In the genomic region with DNA sequence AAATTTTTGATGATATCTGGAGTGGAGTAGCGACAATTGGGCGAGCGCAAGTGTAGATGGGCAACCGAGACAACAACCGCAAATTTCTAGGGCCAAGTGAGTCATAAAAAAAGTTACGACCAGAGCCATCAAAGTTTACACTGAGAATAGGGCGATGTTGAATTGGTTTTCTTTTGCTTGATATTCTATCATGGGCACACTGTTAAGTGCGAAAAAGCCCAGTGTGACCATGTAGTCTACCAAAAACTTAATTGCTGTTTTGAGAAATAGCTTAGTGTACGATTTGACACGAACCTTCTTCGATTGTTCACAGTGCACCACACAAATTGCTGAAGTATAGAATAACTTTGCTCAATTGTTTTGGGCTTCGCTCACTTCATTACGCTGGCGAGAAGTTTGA, we compare ENCODE assay signal across 1 fruit fly cellular context.
TF ChIP-seq lines count a peak whose summit lies in the region.

No protein-coding gene starts in this region.

TF ChIP-seq in whole organism, embryonic, 481 proteins besides CTCF, POLR2A, EP300 and RAD21 (continued from another document and continues in another):
- TF ChIP-seq lbe (GFP tag; optimal IDR thresholded peaks at IDR 0.05; lab: Kevin White, UChicago): no peak
- peak; percentile 2 for TF ChIP-seq CG3281 (GFP tag; optimal IDR thresholded peaks at IDR 0.05; lab: Kevin White, UChicago)
- TF ChIP-seq CG2202 (tag; optimal IDR thresholded peaks at IDR 0.05; lab: Kevin White, UChicago): no peak
- TF ChIP-seq bigmax (GFP tag; optimal IDR thresholded peaks at IDR 0.05; lab: Kevin White, UChicago): no peak
- TF ChIP-seq CG1603 (tag; optimal IDR thresholded peaks at IDR 0.05; lab: Kevin White, UChicago): peak; percentile 70
- TF ChIP-seq sna (GFP tag; IDR thresholded peaks at IDR 0.05; lab: Robert Waterston, UW; ENCODE audit: partially characterized antibody): no peak
- TF ChIP-seq Myb (GFP tag; optimal IDR thresholded peaks at IDR 0.05; lab: Kevin White, UChicago): peak; percentile 26
- TF ChIP-seq CG4404 (GFP tag; IDR thresholded peaks at IDR 0.05; lab: Robert Waterston, UW): no peak
- TF ChIP-seq CG4854 (GFP tag; optimal IDR thresholded peaks at IDR 0.05; lab: Kevin White, UChicago): no peak
- TF ChIP-seq CG7372 (GFP tag; IDR thresholded peaks at IDR 0.05; lab: Robert Waterston, UW): 0 out of 2 replicates have a peak, but pooled peaks have one; percentile 20
- TF ChIP-seq ara (GFP tag; IDR thresholded peaks at IDR 0.05; lab: Robert Waterston, UW): peak; percentile 30; the same call in 1 of the 2 replicates
- TF ChIP-seq Sry-β (GFP tag; optimal IDR thresholded peaks at IDR 0.05; lab: Kevin White, UChicago): no peak
- peak; percentile 76 for TF ChIP-seq lab (GFP tag; optimal IDR thresholded peaks at IDR 0.05; lab: Kevin White, UChicago)
- TF ChIP-seq CG34224 (GFP tag; IDR thresholded peaks at IDR 0.05; lab: Robert Waterston, UW; ENCODE audit: partially characterized antibody): no peak
- TF ChIP-seq CG30431 (GFP tag; optimal IDR thresholded peaks at IDR 0.05; lab: Kevin White, UChicago): peak; percentile 15
- TF ChIP-seq schlank (tag; optimal IDR thresholded peaks at IDR 0.05; lab: Kevin White, UChicago): peak; percentile 11
- no peak for TF ChIP-seq CG12744 (GFP tag; optimal IDR thresholded peaks at IDR 0.05; lab: Kevin White, UChicago)
- TF ChIP-seq Bdp1 (GFP tag; optimal IDR thresholded peaks at IDR 0.05; lab: Kevin White, UChicago): no peak
- no peak for TF ChIP-seq CG7271 (tag; optimal IDR thresholded peaks at IDR 0.05; lab: Kevin White, UChicago)
- peak; percentile 54 for TF ChIP-seq CG10654 (GFP tag; optimal IDR thresholded peaks at IDR 0.05; lab: Kevin White, UChicago)
- TF ChIP-seq Ets97D (GFP tag; optimal IDR thresholded peaks at IDR 0.05; lab: Kevin White, UChicago): no peak
- 0 out of 2 replicates have a peak, but pooled peaks have one; percentile 17 for TF ChIP-seq chm (GFP tag; IDR thresholded peaks at IDR 0.05; lab: Robert Waterston, UW)
- peak; percentile 66 for TF ChIP-seq CG5245 (GFP tag; optimal IDR thresholded peaks at IDR 0.05; lab: Kevin White, UChicago)
- peak; percentile 59; the same call in 1 of the 3 replicates for TF ChIP-seq Optix (GFP tag; IDR thresholded peaks at IDR 0.05; lab: Robert Waterston, UW)
- no peak for TF ChIP-seq zf30C (GFP tag; optimal IDR thresholded peaks at IDR 0.05; lab: Kevin White, UChicago)
- TF ChIP-seq ems (GFP tag; optimal IDR thresholded peaks at IDR 0.05; lab: Kevin White, UChicago): peak; percentile 37
- peak; percentile 16 for TF ChIP-seq Bteb2 (GFP tag; optimal IDR thresholded peaks at IDR 0.05; lab: Kevin White, UChicago)
- TF ChIP-seq sisA (GFP tag; IDR thresholded peaks at IDR 0.05; lab: Robert Waterston, UW): peak; percentile 72
- no peak for TF ChIP-seq CG3065 (GFP tag; optimal IDR thresholded peaks at IDR 0.05; lab: Kevin White, UChicago)
- peak; percentile 65; the same call in 1 of the 3 replicates for TF ChIP-seq CG11456 (GFP tag; IDR thresholded peaks at IDR 0.05; lab: Robert Waterston, UW)
- no peak for TF ChIP-seq Lim3 (GFP tag; IDR thresholded peaks at IDR 0.05; lab: Robert Waterston, UW)
- peak; percentile 28 for TF ChIP-seq CG6654 (GFP tag; optimal IDR thresholded peaks at IDR 0.05; lab: Kevin White, UChicago)
- TF ChIP-seq CG8765 (GFP tag; IDR thresholded peaks at IDR 0.05; lab: Robert Waterston, UW): no peak
- TF ChIP-seq CG3838 (GFP tag; optimal IDR thresholded peaks at IDR 0.05; lab: Kevin White, UChicago): no peak
- TF ChIP-seq CG30020 (tag; optimal IDR thresholded peaks at IDR 0.05; lab: Kevin White, UChicago): no peak
- no peak for TF ChIP-seq Dll (GFP tag; IDR thresholded peaks at IDR 0.05; lab: Robert Waterston, UW; ENCODE audit: partially characterized antibody)
- TF ChIP-seq Awh (GFP tag; IDR thresholded peaks at IDR 0.05; lab: Robert Waterston, UW): 0 out of 2 replicates have a peak, but pooled peaks have one; percentile 49
- peak; percentile 90 for TF ChIP-seq sens (GFP tag; lab: Kevin White, UChicago)
- peak; percentile 36; the same call in 1 of the 2 replicates for TF ChIP-seq klu (GFP tag; IDR thresholded peaks at IDR 0.05; lab: Robert Waterston, UW)
- no peak for TF ChIP-seq luna (GFP tag; optimal IDR thresholded peaks at IDR 0.05; lab: Kevin White, UChicago)
- no peak for TF ChIP-seq CG10431 (GFP tag; optimal IDR thresholded peaks at IDR 0.05; lab: Kevin White, UChicago)
- no peak for TF ChIP-seq CG2199 (GFP tag; IDR thresholded peaks at IDR 0.05; lab: Robert Waterston, UW)
- TF ChIP-seq CG14965 (GFP tag; optimal IDR thresholded peaks at IDR 0.05; lab: Kevin White, UChicago; ENCODE audit: borderline replicate concordance): no peak
- no peak for TF ChIP-seq aop (GFP tag; IDR thresholded peaks at IDR 0.05; lab: Robert Waterston, UW)
- TF ChIP-seq bsh (GFP tag; optimal IDR thresholded peaks at IDR 0.05; lab: Kevin White, UChicago): peak in 1 of 2 experiments; percentile 69
- TF ChIP-seq exex (tag; optimal IDR thresholded peaks at IDR 0.05; lab: Kevin White, UChicago): no peak
- TF ChIP-seq amos (GFP tag; IDR thresholded peaks at IDR 0.05; lab: Robert Waterston, UW; ENCODE audit: partially characterized antibody): no peak
- TF ChIP-seq CG31365 (tag; optimal IDR thresholded peaks at IDR 0.05; lab: Kevin White, UChicago): no peak
- no peak for TF ChIP-seq crp (GFP tag; optimal IDR thresholded peaks at IDR 0.05; lab: Kevin White, UChicago)
- TF ChIP-seq CG8478 (optimal IDR thresholded peaks at IDR 0.05; lab: Kevin White, UChicago): no peak
- TF ChIP-seq dysf (GFP tag; IDR thresholded peaks at IDR 0.05; lab: Robert Waterston, UW): peak; percentile 48; the same call in 1 of the 3 replicates
- TF ChIP-seq CG14050 (GFP tag; IDR thresholded peaks at IDR 0.05; lab: Robert Waterston, UW): peak; percentile 39; the same call in 2 of the 3 replicates
- TF ChIP-seq Oli (tag; optimal IDR thresholded peaks at IDR 0.05; lab: Kevin White, UChicago): peak; percentile 42
- no peak for TF ChIP-seq Elba2 (GFP tag; optimal IDR thresholded peaks at IDR 0.05; lab: Kevin White, UChicago)
- TF ChIP-seq knrl (GFP tag; IDR thresholded peaks at IDR 0.05; lab: Robert Waterston, UW; ENCODE audit: partially characterized antibody): no peak
- TF ChIP-seq CG12391 (tag; optimal IDR thresholded peaks at IDR 0.05; lab: Kevin White, UChicago): peak; percentile 52
- TF ChIP-seq CG15269 (tag; optimal IDR thresholded peaks at IDR 0.05; lab: Kevin White, UChicago): peak; percentile 55
- TF ChIP-seq Eip74EF (GFP tag; optimal IDR thresholded peaks at IDR 0.05; lab: Kevin White, UChicago): no peak
- peak; percentile 58; the same call in 1 of the 2 replicates for TF ChIP-seq ham (GFP tag; IDR thresholded peaks at IDR 0.05; lab: Robert Waterston, UW)
- TF ChIP-seq CG15514 (GFP tag; optimal IDR thresholded peaks at IDR 0.05; lab: Kevin White, UChicago): peak; percentile 8
- no peak for TF ChIP-seq Oaz (GFP tag; IDR thresholded peaks at IDR 0.05; lab: Robert Waterston, UW)
- TF ChIP-seq CG17829 (tag; optimal IDR thresholded peaks at IDR 0.05; lab: Kevin White, UChicago): peak; percentile 23
- no peak for TF ChIP-seq chinmo (GFP tag; IDR thresholded peaks at IDR 0.05; lab: Robert Waterston, UW; ENCODE audit: partially characterized antibody)
- TF ChIP-seq lola (GFP tag; optimal IDR thresholded peaks at IDR 0.05; lab: Kevin White, UChicago): no peak
- no peak for TF ChIP-seq Hr78 (GFP tag; optimal IDR thresholded peaks at IDR 0.05; lab: Kevin White, UChicago)
- no peak for TF ChIP-seq CG10543 (GFP tag; optimal IDR thresholded peaks at IDR 0.05; lab: Kevin White, UChicago)
- TF ChIP-seq CG3407 (GFP tag; optimal IDR thresholded peaks at IDR 0.05; lab: Kevin White, UChicago): no peak
- TF ChIP-seq Ada2b (GFP tag; IDR thresholded peaks at IDR 0.05; lab: Robert Waterston, UW): peak; percentile 61; the same call in 1 of the 2 replicates
- TF ChIP-seq D (optimal IDR thresholded peaks at IDR 0.05; lab: Kevin White, UChicago): no peak
- peak; percentile 36 for TF ChIP-seq D (GFP tag; optimal IDR thresholded peaks at IDR 0.05; lab: Kevin White, UChicago)
- TF ChIP-seq CG18476 (GFP tag; optimal IDR thresholded peaks at IDR 0.05; lab: Kevin White, UChicago): no peak
- TF ChIP-seq emc (GFP tag; optimal IDR thresholded peaks at IDR 0.05; lab: Kevin White, UChicago): no peak
- no peak for TF ChIP-seq CG42726 (GFP tag; IDR thresholded peaks at IDR 0.05; lab: Robert Waterston, UW; ENCODE audit: partially characterized antibody)
- peak; percentile 16 for TF ChIP-seq D19A (tag; optimal IDR thresholded peaks at IDR 0.05; lab: Kevin White, UChicago)
- TF ChIP-seq HLHmδ (GFP tag; optimal IDR thresholded peaks at IDR 0.05; lab: Kevin White, UChicago): no peak
- no peak for TF ChIP-seq Doc3 (GFP tag; IDR thresholded peaks at IDR 0.05; lab: Robert Waterston, UW; ENCODE audit: partially characterized antibody)
- peak; percentile 63 for TF ChIP-seq CG12769 (tag; optimal IDR thresholded peaks at IDR 0.05; lab: Kevin White, UChicago)
- TF ChIP-seq sob (GFP tag; IDR thresholded peaks at IDR 0.05; lab: Robert Waterston, UW): peak; percentile 71
- no peak for TF ChIP-seq CG11560 (tag; IDR thresholded peaks at IDR 0.05; lab: Robert Waterston, UW)
- no peak; the same call in 2 of the 3 replicates for TF ChIP-seq B-H1 (GFP tag; IDR thresholded peaks at IDR 0.05; lab: Robert Waterston, UW)
- no peak; the same call in 1 of the 2 replicates for TF ChIP-seq CG32767 (GFP tag; IDR thresholded peaks at IDR 0.05; lab: Robert Waterston, UW)
- TF ChIP-seq CG4282 (GFP tag; optimal IDR thresholded peaks at IDR 0.05; lab: Kevin White, UChicago): no peak
- no peak for TF ChIP-seq CG15696 (tag; optimal IDR thresholded peaks at IDR 0.05; lab: Kevin White, UChicago)
- no peak for TF ChIP-seq kah (GFP tag; optimal IDR thresholded peaks at IDR 0.05; lab: Kevin White, UChicago)
- TF ChIP-seq CG9215 (GFP tag; IDR thresholded peaks at IDR 0.05; lab: Robert Waterston, UW): peak; percentile 39; the same call in 1 of the 2 replicates
- peak; percentile 40 for TF ChIP-seq CG10209 (GFP tag; optimal IDR thresholded peaks at IDR 0.05; lab: Kevin White, UChicago)
- peak; percentile 38 for TF ChIP-seq Dip3 (GFP tag; optimal IDR thresholded peaks at IDR 0.05; lab: Kevin White, UChicago)
- peak; percentile 61 for TF ChIP-seq her (GFP tag; optimal IDR thresholded peaks at IDR 0.05; lab: Kevin White, UChicago)
- TF ChIP-seq PHDP (tag; optimal IDR thresholded peaks at IDR 0.05; lab: Kevin White, UChicago): peak; percentile 47
- no peak for TF ChIP-seq sens-2 (GFP tag; IDR thresholded peaks at IDR 0.05; lab: Robert Waterston, UW)
- peak; percentile 69 for TF ChIP-seq CG18599 (GFP tag; optimal IDR thresholded peaks at IDR 0.05; lab: Kevin White, UChicago)
- TF ChIP-seq Spps (tag; optimal IDR thresholded peaks at IDR 0.05; lab: Kevin White, UChicago): no peak
- no peak for TF ChIP-seq Dp (GFP tag; optimal IDR thresholded peaks at IDR 0.05; lab: Kevin White, UChicago)
- TF ChIP-seq gcm2 (GFP tag; optimal IDR thresholded peaks at IDR 0.05; lab: Kevin White, UChicago): no peak
- TF ChIP-seq Xrp1 (GFP tag; IDR thresholded peaks at IDR 0.05; lab: Robert Waterston, UW): peak; percentile 60; the same call in 1 of the 2 replicates
- peak; percentile 59 for TF ChIP-seq lilli (GFP tag; optimal IDR thresholded peaks at IDR 0.05; lab: Kevin White, UChicago)
- TF ChIP-seq CG13624 (GFP tag; optimal IDR thresholded peaks at IDR 0.05; lab: Kevin White, UChicago): peak; percentile 41
- peak; percentile 5 for TF ChIP-seq CG13894 (tag; optimal IDR thresholded peaks at IDR 0.05; lab: Kevin White, UChicago)
- no peak for TF ChIP-seq dati (GFP tag; IDR thresholded peaks at IDR 0.05; lab: Robert Waterston, UW)
- peak; percentile 49 for TF ChIP-seq CG31441 (GFP tag; IDR thresholded peaks at IDR 0.05; lab: Robert Waterston, UW)
- TF ChIP-seq cg (GFP tag; optimal IDR thresholded peaks at IDR 0.05; lab: Kevin White, UChicago): no peak
- TF ChIP-seq ro (GFP tag; IDR thresholded peaks at IDR 0.05; lab: Robert Waterston, UW): no peak
- peak; percentile 57 for TF ChIP-seq az2 (GFP tag; optimal IDR thresholded peaks at IDR 0.05; lab: Kevin White, UChicago)
- TF ChIP-seq CG17568 (GFP tag; optimal IDR thresholded peaks at IDR 0.05; lab: Kevin White, UChicago): no peak
- TF ChIP-seq Dip2 (GFP tag; IDR thresholded peaks at IDR 0.05; lab: Robert Waterston, UW): no peak
- TF ChIP-seq CG15601 (tag; optimal IDR thresholded peaks at IDR 0.05; lab: Kevin White, UChicago): no peak
- TF ChIP-seq CG7786 (GFP tag; optimal IDR thresholded peaks at IDR 0.05; lab: Kevin White, UChicago): peak; percentile 50
- no peak for TF ChIP-seq crol (GFP tag; IDR thresholded peaks at IDR 0.05; lab: Robert Waterston, UW)
- TF ChIP-seq MESR4 (GFP tag; optimal IDR thresholded peaks at IDR 0.05; lab: Kevin White, UChicago): no peak
- TF ChIP-seq pita (GFP tag; optimal IDR thresholded peaks at IDR 0.05; lab: Kevin White, UChicago): no peak
- TF ChIP-seq CG14710 (tag; optimal IDR thresholded peaks at IDR 0.05; lab: Kevin White, UChicago): peak; percentile 11
- peak; percentile 35 for TF ChIP-seq jumu (GFP tag; optimal IDR thresholded peaks at IDR 0.05; lab: Kevin White, UChicago)
- TF ChIP-seq ci (GFP tag; IDR thresholded peaks at IDR 0.05; lab: Robert Waterston, UW): peak; percentile 69; the same call in 2 of the 3 replicates
- TF ChIP-seq MBD-R2 (GFP tag; IDR thresholded peaks at IDR 0.05; lab: Robert Waterston, UW): peak; percentile 35; the same call in 1 of the 2 replicates
- TF ChIP-seq Usf (GFP tag; optimal IDR thresholded peaks at IDR 0.05; lab: Kevin White, UChicago): no peak
- TF ChIP-seq CG12299 (tag; optimal IDR thresholded peaks at IDR 0.05; lab: Kevin White, UChicago): no peak
- TF ChIP-seq kni (GFP tag; optimal IDR thresholded peaks at IDR 0.05; lab: Kevin White, UChicago): no peak
- no peak for TF ChIP-seq vfl (GFP tag; optimal IDR thresholded peaks at IDR 0.05; lab: Kevin White, UChicago)
- TF ChIP-seq ttk (GFP tag; IDR thresholded peaks at IDR 0.05; lab: Robert Waterston, UW): peak; percentile 75
- TF ChIP-seq NfI (GFP tag; optimal IDR thresholded peaks at IDR 0.05; lab: Kevin White, UChicago): peak; percentile 54
- TF ChIP-seq CG8290 (GFP tag; optimal IDR thresholded peaks at IDR 0.05; lab: Kevin White, UChicago): no peak
- TF ChIP-seq CG8290 (tag; optimal IDR thresholded peaks at IDR 0.05; lab: Kevin White, UChicago): peak in 1 of 2 experiments; percentile 79
- no peak for TF ChIP-seq inv (GFP tag; IDR thresholded peaks at IDR 0.05; lab: Robert Waterston, UW; ENCODE audit: partially characterized antibody)
- 0 out of 2 replicates have a peak, but pooled peaks have one; percentile 7 for TF ChIP-seq al (GFP tag; IDR thresholded peaks at IDR 0.05; lab: Robert Waterston, UW)
- peak; percentile 24 for TF ChIP-seq Sry-δ (GFP tag; optimal IDR thresholded peaks at IDR 0.05; lab: Kevin White, UChicago)
- no peak for TF ChIP-seq CG17802 (tag; optimal IDR thresholded peaks at IDR 0.05; lab: Kevin White, UChicago)
